Fruit fly (Drosophila melanogaster) S2 (cell line): ENCODE results near the gene slgA.

Experiments
- CG8478 ChIP-seq: fragments of >200 bp; optimal IDR thresholded peaks from 2 replicates; lab custom pipeline; 2018
- CTCF ChIP-seq, 2 experiments: fragments of >200 bp; optimal IDR thresholded peaks; 2 replicates each; lab custom pipeline; 2018

Gene slgA

dm6 chrX:21373659-21374426, at the start of gene slgA:
Gene slgA (plus strand): TSS chrX:21374002.
- no peak for TF ChIP-seq CG8478 (lab: Kevin White, UChicago)
- TF ChIP-seq CTCF (optimal IDR thresholded peaks at IDR 0.05; lab: Kevin White, UChicago): no peak

dm6 chrX:21333135-21333534, 40.7 kb upstream of the slgA start:
- TF ChIP-seq CTCF (optimal IDR thresholded peaks at IDR 0.05; lab: Kevin White, UChicago) (no peak), CG8478 (lab: Kevin White, UChicago) (no peak)

dm6 chrX:21334522-21335104, 39.2 kb upstream of the slgA start:
- TF ChIP-seq CTCF (optimal IDR thresholded peaks at IDR 0.05; lab: Kevin White, UChicago) (no peak), CG8478 (lab: Kevin White, UChicago) (no peak)

dm6 chrX:21337057-21337456, 36.7 kb upstream of the slgA start:
- TF ChIP-seq CG8478 (lab: Kevin White, UChicago) (no peak), CTCF (optimal IDR thresholded peaks at IDR 0.05; lab: Kevin White, UChicago) (no peak)

dm6 chrX:21338153-21338552, 35.6 kb upstream of the slgA start:
- TF ChIP-seq CTCF (optimal IDR thresholded peaks at IDR 0.05; lab: Kevin White, UChicago): no peak

- TF ChIP-seq CTCF (optimal IDR thresholded peaks at IDR 0.05; lab: Kevin White, UChicago): peak in 1 of 2 experiments; percentile 25
- TF ChIP-seq CG8478 (lab: Kevin White, UChicago): no peak
These were observed 34.3 kb upstream of the slgA start, which contains the start of the genes tty and fliI for dm6 chrX:21339476-21339931. Gene tty (minus strand): TSS chrX:21339676. Gene fliI (plus strand): TSS chrX:21339741.

- TF ChIP-seq CTCF (optimal IDR thresholded peaks at IDR 0.05; lab: Kevin White, UChicago): peak; percentile 46 to 61
- TF ChIP-seq CG8478 (lab: Kevin White, UChicago): no peak
These were observed 28.7 kb upstream of the slgA start, which contains the start of gene dod for dm6 chrX:21345036-21345500. Gene dod (plus strand): TSS chrX:21345358.

- TF ChIP-seq CG8478 (lab: Kevin White, UChicago) (no peak), CTCF (optimal IDR thresholded peaks at IDR 0.05; lab: Kevin White, UChicago) (no peak)
These were observed 23.9 kb upstream of the slgA start, which contains the start of the genes peng and sol for dm6 chrX:21349800-21350309. Gene peng (minus strand): TSS chrX:21349843. Gene sol (plus strand): TSS chrX:21350280.

- TF ChIP-seq CG8478 (lab: Kevin White, UChicago) (no peak), CTCF (optimal IDR thresholded peaks at IDR 0.05; lab: Kevin White, UChicago) (no peak)
These were observed 22.5 kb upstream of the slgA start for dm6 chrX:21351210-21351824.

dm6 chrX:21353541-21353940, 20.3 kb upstream of the slgA start:
- no peak for TF ChIP-seq CTCF (optimal IDR thresholded peaks at IDR 0.05; lab: Kevin White, UChicago)
- TF ChIP-seq CG8478 (lab: Kevin White, UChicago): no peak

- TF ChIP-seq CTCF (optimal IDR thresholded peaks at IDR 0.05; lab: Kevin White, UChicago) (peak; percentile 52 to 86), CG8478 (lab: Kevin White, UChicago) (no peak)
These were observed 15.8 kb upstream of the slgA start, which contains the start of gene Septin1 for dm6 chrX:21357810-21358671. Gene Septin1 (plus strand): TSS chrX:21358286.

- TF ChIP-seq CTCF (optimal IDR thresholded peaks at IDR 0.05; lab: Kevin White, UChicago) (peak; percentile 91 to 95), CG8478 (lab: Kevin White, UChicago) (no peak)
These were observed 10.9 kb upstream of the slgA start, which contains the start of the genes bbx and waw for dm6 chrX:21362878-21363277. Gene bbx (plus strand): TSS chrX:21363028. Gene waw (plus strand): TSS chrX:21363028.

- TF ChIP-seq CTCF (optimal IDR thresholded peaks at IDR 0.05; lab: Kevin White, UChicago): no peak
- TF ChIP-seq CG8478 (lab: Kevin White, UChicago): no peak
These were observed 8.4 kb upstream of the slgA start for dm6 chrX:21365421-21365820.
